Worm (Caenorhabditis elegans) whole organism, L3 larva: ENCODE data around the gene C28H8.7.

Source experiments
- ceh-28 ChIP-seq: fragments of 150-350 bp; optimal IDR thresholded peaks from 2 replicates; lab custom pipeline; 2014; ENCODE audit warnings: missing biosample characterization, missing genetic modification reagents, missing genetic modification characterization
- daf-12 ChIP-seq: fragments of 150-350 bp; optimal IDR thresholded peaks from 2 replicates; lab custom pipeline; 2014; ENCODE audit warnings: missing biosample characterization, missing genetic modification reagents, missing genetic modification characterization
- elt-1 ChIP-seq: fragments of 150-350 bp; optimal IDR thresholded peaks from 2 replicates; lab custom pipeline; 2014; ENCODE audit warnings: missing biosample characterization, missing genetic modification characterization
- hmg-11 ChIP-seq: sonication (generic microtip); optimal IDR thresholded peaks from 2 replicates; lab custom pipeline; 2016; ENCODE audit warnings: missing genetic modification characterization, missing compliant biosample characterization
- lin-15B ChIP-seq: fragments of 150-350 bp; optimal IDR thresholded peaks from 2 replicates; lab custom pipeline; 2014; ENCODE audit warnings: missing biosample characterization, missing genetic modification characterization
- mml-1 ChIP-seq: fragments of 150-350 bp; sonication (generic microtip); optimal IDR thresholded peaks from 3 replicates; lab custom pipeline; 2014; ENCODE audit warnings: missing biosample characterization, missing genetic modification characterization
- nhr-23 ChIP-seq: fragments of 150-350 bp; optimal IDR thresholded peaks from 2 replicates; lab custom pipeline; 2014; ENCODE audit warnings: missing biosample characterization, missing genetic modification reagents, missing genetic modification characterization
- nhr-28 ChIP-seq: fragments of 150-350 bp; optimal IDR thresholded peaks from 2 replicates; lab custom pipeline; 2014; ENCODE audit warnings: missing biosample characterization, missing genetic modification characterization
- unc-62 ChIP-seq: fragments of 150-350 bp; sonication (generic microtip); optimal IDR thresholded peaks from 4 replicates; lab custom pipeline; 2014; ENCODE audit warnings: missing biosample characterization, missing genetic modification reagents, missing genetic modification characterization
- ztf-11 ChIP-seq: fragments of 150-350 bp; optimal IDR thresholded peaks from 2 replicates; lab custom pipeline; 2014; ENCODE audit warnings: missing biosample characterization, missing genetic modification characterization

DNA sequence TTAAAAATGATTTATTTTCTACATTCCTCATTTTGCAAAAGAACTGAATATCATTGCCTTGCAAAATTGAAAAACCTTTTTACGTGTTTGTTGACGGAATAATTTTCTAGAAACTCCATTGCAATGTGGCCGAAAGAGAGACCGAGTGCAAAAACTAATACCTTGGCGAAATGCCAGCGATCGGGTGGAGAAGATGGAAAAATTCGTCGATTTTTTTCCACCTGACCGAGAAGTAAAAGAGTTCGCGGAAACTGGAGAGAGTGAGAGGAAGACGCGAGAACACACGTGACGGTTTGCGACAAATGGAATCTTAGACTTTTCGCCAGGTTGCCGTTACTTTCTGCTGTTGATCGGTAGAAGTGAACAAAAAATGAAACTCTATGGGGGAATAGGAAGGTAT, 45.1 kb downstream of the C28H8.7 start:
- no peak for TF ChIP-seq unc-62 (GFP tag; lab: Kevin White, UChicago)
- no peak for TF ChIP-seq nhr-28 (tag; lab: Kevin White, UChicago)
- no peak for TF ChIP-seq ztf-11 (tag; lab: Kevin White, UChicago)
- TF ChIP-seq daf-12 (tag; lab: Kevin White, UChicago): no peak
- peak; percentile 56 for TF ChIP-seq nhr-23 (tag; lab: Kevin White, UChicago)
- no peak for TF ChIP-seq ceh-28
- TF ChIP-seq elt-1 (tag; lab: Kevin White, UChicago): no peak
- no peak for TF ChIP-seq lin-15B (tag; lab: Kevin White, UChicago)
- no peak for TF ChIP-seq mml-1 (tag; lab: Kevin White, UChicago)
- TF ChIP-seq hmg-11 (tag; lab: Kevin White, UChicago): peak; percentile 3
